Fruit fly (Drosophila melanogaster) whole organism: ENCODE measurements around the gene CG11317.

Experiments
- CG8478 ChIP-seq: fragments of >200 bp; optimal IDR thresholded peaks from 2 replicates; lab custom pipeline; 2018; ENCODE audit warnings: inconsistent platforms
- Dll ChIP-seq: fragments of >200 bp; optimal IDR thresholded peaks from 2 replicates; lab custom pipeline; 2017
- EcR ChIP-seq, 2 experiments: fragments of >200 bp; optimal IDR thresholded peaks; 2 replicates each; lab custom pipeline; 2017; ENCODE audit warnings: missing biosample characterization in 2 of 2, missing genetic modification characterization in 2 of 2, missing genetic modification reagents in 2 of 2
- pan ChIP-seq: fragments of >200 bp; optimal IDR thresholded peaks from 2 replicates; lab custom pipeline; 2017
- psq ChIP-seq: fragments of >200 bp; optimal IDR thresholded peaks from 2 replicates; lab custom pipeline; 2017
- usp ChIP-seq: fragments of >200 bp; optimal IDR thresholded peaks from 2 replicates; lab custom pipeline; 2017; ENCODE audit warnings: missing biosample characterization, missing genetic modification characterization, mixed read lengths

- TF ChIP-seq usp (no peak), CG8478 (lab: Kevin White, UChicago) (no peak), psq (no peak), pan (lab: Kevin White, UChicago) (peak; percentile 81), Dll (lab: Kevin White, UChicago) (peak; percentile 48), EcR (GFP tag; optimal IDR thresholded peaks at IDR 0.05; lab: Kevin White, UChicago) (no peak)
These were observed 37.1 kb downstream of the CG11317 start for dm6 chr3R:31059807-31060707.
